Worm (Caenorhabditis elegans) whole organism, L1 larva: ENCODE measurements around the gene srj-1.
A peak's percentile ranks its signal among the peaks of the same experiment; 100 is the strongest.

Experiments
- alr-1 ChIP-seq: fragments of 200-800 bp; sonication (Bioruptor generic); optimal IDR thresholded peaks from 2 replicates; lab custom pipeline; 2018; ENCODE audit warnings: borderline replicate concordance, mild to moderate bottlenecking, missing genetic modification characterization, missing compliant biosample characterization
- blmp-1 ChIP-seq: fragments of 150-350 bp; optimal IDR thresholded peaks from 2 replicates; lab custom pipeline; 2014; ENCODE audit warnings: missing biosample characterization, missing genetic modification characterization
- ces-1 ChIP-seq: fragments of 150-350 bp; optimal IDR thresholded peaks from 2 replicates; lab custom pipeline; 2014; ENCODE audit warnings: missing biosample characterization, missing genetic modification reagents, missing genetic modification characterization
- fkh-10 ChIP-seq: sonication (generic microtip); optimal IDR thresholded peaks from 2 replicates; lab custom pipeline; 2017; ENCODE audit warnings: missing biosample characterization, missing genetic modification reagents, missing genetic modification characterization
- hpl-2 ChIP-seq: fragments of 150-350 bp; optimal IDR thresholded peaks from 2 replicates; lab custom pipeline; 2014; ENCODE audit warnings: missing biosample characterization, missing genetic modification reagents, missing genetic modification characterization
- nhr-28 ChIP-seq: fragments of 150-350 bp; optimal IDR thresholded peaks from 2 replicates; lab custom pipeline; 2014; ENCODE audit warnings: missing biosample characterization, missing genetic modification characterization
- nhr-90 ChIP-seq: sonication (generic microtip); optimal IDR thresholded peaks from 2 replicates; lab custom pipeline; 2016; ENCODE audit warnings: mild to moderate bottlenecking, missing genetic modification characterization, missing compliant biosample characterization; ENCODE audit not compliant: poor library complexity
- sox-4 ChIP-seq: sonication (generic microtip); optimal IDR thresholded peaks from 2 replicates; lab custom pipeline; 2016; ENCODE audit warnings: missing genetic modification characterization, missing compliant biosample characterization
- zag-1 ChIP-seq: fragments of 150-350 bp; optimal IDR thresholded peaks from 2 replicates; lab custom pipeline; 2014; ENCODE audit warnings: missing biosample characterization, missing genetic modification characterization

- TF ChIP-seq alr-1 (no peak), blmp-1 (tag; lab: Kevin White, UChicago) (peak; percentile 19), ces-1 (GFP tag; lab: Kevin White, UChicago) (no peak), nhr-28 (tag; lab: Kevin White, UChicago) (no peak), hpl-2 (GFP tag; lab: Kevin White, UChicago) (no peak), sox-4 (tag; lab: Kevin White, UChicago) (no peak), fkh-10 (GFP tag; lab: Kevin White, UChicago) (no peak), nhr-90 (peak; percentile 68), zag-1 (no peak)
Observed at ce11 chrIV:11928388-11928787, 36.8 kb downstream of the srj-1 start.
